Worm (Caenorhabditis elegans) whole organism, L4/young adult: ENCODE data around the gene hum-6.

ENCODE experiments used
- W03F9.2 ChIP-seq: fragments of 150-350 bp; optimal IDR thresholded peaks from 2 replicates; lab custom pipeline; 2014; ENCODE audit warnings: missing biosample characterization, missing genetic modification characterization
- dao-5 ChIP-seq: sonication (generic microtip); optimal IDR thresholded peaks from 2 replicates; lab custom pipeline; 2016; ENCODE audit warnings: missing genotype, missing genetic modification characterization, moderate library complexity, missing compliant biosample characterization
- him-1 ChIP-seq: sonication (generic microtip); optimal IDR thresholded peaks from 2 replicates; lab custom pipeline; 2016; ENCODE audit warnings: missing genotype, missing genetic modification reagents, missing genetic modification characterization, missing compliant biosample characterization

The hum-6 gene

DNA sequence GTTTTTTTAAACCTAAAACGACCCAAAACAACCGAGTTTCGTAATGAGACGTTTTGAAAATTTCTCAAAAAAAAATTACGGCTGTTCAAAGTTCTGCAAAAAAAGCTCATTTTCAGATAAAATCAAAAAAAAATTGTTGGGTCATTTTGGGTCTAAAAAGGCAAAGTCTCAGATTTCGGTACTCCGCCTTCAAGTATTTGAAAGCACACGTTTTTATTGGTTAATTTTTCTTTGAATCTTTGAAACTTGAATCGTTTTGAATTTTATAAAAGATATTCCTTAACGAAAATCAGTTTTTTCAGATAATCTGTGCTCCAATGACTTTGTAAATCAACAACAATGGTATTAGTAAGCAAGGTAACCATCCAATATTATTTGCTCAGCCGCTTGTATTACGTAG, at the start of gene hum-6:
Gene hum-6, plus strand, starts transcription at position 301 of the 400 bp plus-strand sequence.
- TF ChIP-seq W03F9.2 (tag; lab: Kevin White, UChicago) (no peak), dao-5 (tag; lab: Kevin White, UChicago) (no peak), him-1 (tag; lab: Kevin White, UChicago) (no peak)

ce11 chrX:2258001-2258400, 44.9 kb upstream of the hum-6 start, which contains the start of gene crn-4:
Gene crn-4, minus strand, starts transcription at chrX:2258101.
- no peak for TF ChIP-seq him-1 (tag; lab: Kevin White, UChicago)
- no peak for TF ChIP-seq W03F9.2 (tag; lab: Kevin White, UChicago)
- no peak for TF ChIP-seq dao-5 (tag; lab: Kevin White, UChicago)

- TF ChIP-seq W03F9.2 (tag; lab: Kevin White, UChicago): no peak
- TF ChIP-seq him-1 (tag; lab: Kevin White, UChicago): no peak
- no peak for TF ChIP-seq dao-5 (tag; lab: Kevin White, UChicago)
Observed at ce11 chrX:2258404-2258803, 44.5 kb upstream of the hum-6 start.

ce11 chrX:2261003-2261402, 41.9 kb upstream of the hum-6 start, which contains the start of gene AH9.3:
Gene AH9.3, minus strand, starts transcription at chrX:2261103.
- no peak for TF ChIP-seq dao-5 (tag; lab: Kevin White, UChicago)
- no peak for TF ChIP-seq W03F9.2 (tag; lab: Kevin White, UChicago)
- no peak for TF ChIP-seq him-1 (tag; lab: Kevin White, UChicago)

DNA sequence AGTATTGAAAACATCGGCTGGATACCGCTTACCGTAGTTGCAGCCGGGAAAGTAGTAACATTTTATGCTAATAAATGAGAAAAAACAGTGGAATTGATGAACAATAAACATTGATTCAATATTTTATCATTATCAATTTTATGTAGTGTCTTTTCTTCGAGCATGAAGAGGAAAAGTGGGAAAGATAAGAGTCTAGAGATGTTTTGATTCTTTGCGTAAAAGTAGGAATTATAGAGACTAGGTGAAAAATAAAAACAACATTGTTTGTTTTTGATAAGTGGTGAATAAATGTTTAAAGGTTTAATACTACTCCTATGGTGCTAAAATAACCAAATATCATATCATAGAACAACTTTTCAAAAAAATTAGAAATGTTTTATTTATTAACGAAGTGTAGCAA, 40.5 kb upstream of the hum-6 start:
- TF ChIP-seq him-1 (tag; lab: Kevin White, UChicago): no peak
- TF ChIP-seq dao-5 (tag; lab: Kevin White, UChicago): no peak
- TF ChIP-seq W03F9.2 (tag; lab: Kevin White, UChicago): no peak

- TF ChIP-seq W03F9.2 (tag; lab: Kevin White, UChicago): no peak
- TF ChIP-seq dao-5 (tag; lab: Kevin White, UChicago): no peak
Observed at ce11 chrX:2265069-2265468, 37.8 kb upstream of the hum-6 start.

DNA sequence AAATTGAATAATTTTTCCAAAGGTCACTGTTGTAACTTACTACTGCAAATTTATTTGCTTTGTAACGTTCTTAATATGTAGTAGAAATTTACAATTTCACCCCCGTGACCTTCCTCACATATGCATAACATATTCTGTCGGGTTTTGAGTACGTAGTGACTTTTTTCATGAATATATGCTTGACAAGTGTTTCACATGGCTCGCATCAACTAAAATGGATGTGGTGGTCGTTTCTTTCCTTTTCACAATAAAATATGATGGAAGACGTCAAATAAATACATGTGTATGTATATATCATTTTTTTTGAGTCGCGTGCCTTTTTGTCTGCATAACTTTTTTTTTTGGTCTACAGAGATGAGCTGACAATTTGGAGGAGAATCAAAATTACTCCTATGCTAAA, 36.5 kb upstream of the hum-6 start:
- TF ChIP-seq dao-5 (tag; lab: Kevin White, UChicago): no peak
- no peak for TF ChIP-seq him-1 (tag; lab: Kevin White, UChicago)
- no peak for TF ChIP-seq W03F9.2 (tag; lab: Kevin White, UChicago)

DNA sequence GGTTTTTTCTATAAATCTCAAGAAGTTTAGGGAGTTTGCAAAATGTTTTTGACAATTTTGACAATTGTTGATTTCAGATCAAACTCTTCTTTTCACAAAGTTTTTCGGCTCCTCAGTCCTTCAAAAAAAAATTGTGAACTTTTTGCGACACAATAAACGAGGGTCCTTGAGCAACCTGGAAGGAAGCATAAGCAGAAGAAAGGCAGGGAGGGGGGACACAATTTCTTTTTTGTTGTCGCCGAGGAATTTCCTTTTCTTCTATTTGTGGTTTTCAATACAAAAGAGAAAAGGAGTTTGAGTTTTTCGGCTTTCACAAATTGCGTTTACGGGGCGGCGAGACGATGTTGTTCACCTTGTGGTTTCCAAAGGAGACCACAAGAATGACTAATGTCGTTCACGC, 36.1 kb upstream of the hum-6 start:
- TF ChIP-seq dao-5 (tag; lab: Kevin White, UChicago): no peak
- no peak for TF ChIP-seq him-1 (tag; lab: Kevin White, UChicago)
- TF ChIP-seq W03F9.2 (tag; lab: Kevin White, UChicago): no peak

ce11 chrX:2267956-2268355, 34.9 kb upstream of the hum-6 start, which contains the start of gene AH9.6:
Gene AH9.6, minus strand, starts transcription at chrX:2268138.
- TF ChIP-seq W03F9.2 (tag; lab: Kevin White, UChicago): no peak
- no peak for TF ChIP-seq dao-5 (tag; lab: Kevin White, UChicago)
- no peak for TF ChIP-seq him-1 (tag; lab: Kevin White, UChicago)

DNA sequence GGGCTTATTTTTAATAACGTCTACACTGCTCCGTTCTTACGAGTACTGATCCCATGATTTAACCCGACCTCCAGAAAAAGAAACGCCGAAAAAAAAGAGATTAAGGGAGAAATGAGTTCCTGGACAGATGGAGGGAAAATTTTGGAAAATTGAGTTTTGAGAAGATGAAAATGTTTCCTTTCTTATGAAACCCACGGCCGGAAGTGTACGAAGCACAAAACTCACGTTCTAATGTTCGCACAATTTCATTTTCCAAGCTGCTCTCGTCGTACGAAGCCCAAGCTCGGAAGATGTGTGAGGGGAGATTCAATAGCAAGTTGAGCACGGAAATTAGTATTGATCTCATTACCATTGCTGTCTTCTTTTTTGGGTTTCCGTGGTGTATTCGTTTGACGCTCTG, 31.5 kb upstream of the hum-6 start:
- TF ChIP-seq W03F9.2 (tag; lab: Kevin White, UChicago) (no peak), him-1 (tag; lab: Kevin White, UChicago) (no peak), dao-5 (tag; lab: Kevin White, UChicago) (no peak)

DNA sequence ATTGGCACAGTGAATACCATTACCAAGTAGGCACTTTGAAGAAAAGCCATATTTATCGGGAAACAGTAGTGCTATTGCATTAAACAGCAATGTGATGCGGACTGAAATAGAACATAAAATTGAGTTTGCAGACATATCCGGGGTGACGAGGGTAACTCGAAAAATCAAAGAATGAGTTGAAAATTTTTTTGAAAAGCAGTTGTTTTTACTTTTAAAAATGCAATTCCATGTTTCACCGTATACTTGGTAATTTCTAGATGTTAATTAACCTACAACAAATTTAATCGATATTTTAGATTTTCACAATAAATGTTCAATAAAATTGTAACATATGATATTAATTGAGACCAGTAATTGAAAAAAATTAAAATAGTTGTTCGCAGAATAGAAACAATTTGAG, 28.6 kb upstream of the hum-6 start, which contains the start of gene AH9.4:
Gene AH9.4, minus strand, starts transcription at position 101 of the 400 bp plus-strand sequence.
- TF ChIP-seq dao-5 (tag; lab: Kevin White, UChicago): no peak
- TF ChIP-seq him-1 (tag; lab: Kevin White, UChicago): no peak
- no peak for TF ChIP-seq W03F9.2 (tag; lab: Kevin White, UChicago)

DNA sequence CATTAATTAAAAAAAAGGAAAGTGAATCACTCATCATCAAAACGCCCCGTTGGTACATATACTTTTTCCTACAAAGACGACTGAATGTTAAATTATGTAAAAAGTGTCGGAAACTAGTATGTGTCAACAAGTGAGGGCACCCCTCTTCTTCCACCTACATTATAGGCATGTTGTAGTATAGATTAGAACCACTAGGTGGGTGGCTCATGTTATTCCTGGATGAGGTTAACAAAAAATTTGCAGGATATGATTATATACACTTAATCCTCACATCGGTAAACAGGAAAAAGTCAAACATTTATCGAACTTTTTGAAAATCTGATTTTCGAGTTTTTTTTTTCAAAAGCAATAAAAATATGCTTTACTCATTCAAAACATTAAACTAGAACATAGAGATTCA, 26.9 kb upstream of the hum-6 start:
- TF ChIP-seq dao-5 (tag; lab: Kevin White, UChicago): no peak
- no peak for TF ChIP-seq him-1 (tag; lab: Kevin White, UChicago)
- TF ChIP-seq W03F9.2 (tag; lab: Kevin White, UChicago): no peak

DNA sequence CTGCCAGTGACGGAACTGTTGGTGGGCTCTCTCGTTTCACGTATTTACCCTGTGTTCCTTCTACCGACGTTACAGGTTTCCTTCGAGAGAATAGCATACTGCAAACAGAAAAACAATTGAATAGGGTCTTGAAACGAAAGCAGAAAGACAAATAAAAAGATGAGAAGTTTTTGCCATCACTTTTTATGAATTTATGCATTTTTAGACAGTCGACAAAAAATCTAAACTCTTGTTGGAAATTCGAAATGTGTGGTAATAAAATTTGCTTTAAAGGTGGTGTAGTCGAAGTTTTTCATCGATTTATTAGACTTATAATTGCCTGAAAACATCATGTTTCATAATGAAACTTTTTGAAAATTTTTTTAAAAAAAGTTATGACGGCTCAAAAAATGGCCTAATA, 15.8 kb upstream of the hum-6 start, which contains the start of gene sav-1:
Gene sav-1, minus strand, starts transcription at position 101 of the 400 bp plus-strand sequence.
- TF ChIP-seq W03F9.2 (tag; lab: Kevin White, UChicago): no peak

ce11 chrX:2287977-2288387, 14.9 kb upstream of the hum-6 start:
- TF ChIP-seq dao-5 (tag; lab: Kevin White, UChicago) (no peak), him-1 (tag; lab: Kevin White, UChicago) (no peak), W03F9.2 (tag; lab: Kevin White, UChicago) (no peak)
